Worm (Caenorhabditis elegans) whole organism, late embryonic: ENCODE measurements around the gene C40H5.2.

Experiments
- ceh-18 ChIP-seq: sonication (generic microtip); optimal IDR thresholded peaks from 2 replicates; lab custom pipeline; 2016; ENCODE audit warnings: missing genetic modification characterization, missing compliant biosample characterization
- elt-2 ChIP-seq: sonication (generic microtip); optimal IDR thresholded peaks from 2 replicates; lab custom pipeline; 2016; ENCODE audit warnings: missing genetic modification reagents, missing genetic modification characterization, missing compliant biosample characterization
- fkh-10 ChIP-seq: fragments of 150-350 bp; optimal IDR thresholded peaks from 2 replicates; lab custom pipeline; 2014; ENCODE audit warnings: missing biosample characterization, missing genetic modification reagents, missing genetic modification characterization
- nhr-11 ChIP-seq: fragments of 150-350 bp; optimal IDR thresholded peaks from 2 replicates; lab custom pipeline; 2014; ENCODE audit warnings: missing biosample characterization, missing genetic modification characterization

ce11 chrX:11804057-11804456, 58.2 kb downstream of the C40H5.2 start, which contains the start of gene C34E11.4:
- TF ChIP-seq elt-2 (tag; lab: Kevin White, UChicago) (no peak), nhr-11 (tag; lab: Kevin White, UChicago) (no peak), fkh-10 (no peak), ceh-18 (tag; lab: Kevin White, UChicago) (no peak)
